Worm (Caenorhabditis elegans) whole organism, L2 larva: Measurements from ENCODE around the gene his-74.

Experiments
- F13H6.1 ChIP-seq: sonication (generic microtip); optimal IDR thresholded peaks from 2 replicates; lab custom pipeline; 2016; ENCODE audit warnings: missing genetic modification characterization, missing compliant biosample characterization
- R02D3.7 ChIP-seq: fragments of 150-350 bp; optimal IDR thresholded peaks from 2 replicates; lab custom pipeline; 2014; ENCODE audit warnings: missing biosample characterization, missing genetic modification characterization
- Y55F3AM.14 ChIP-seq: fragments of 200-800 bp; sonication (Bioruptor generic); optimal IDR thresholded peaks from 2 replicates; lab custom pipeline; 2018; ENCODE audit warnings: mild to moderate bottlenecking, missing genetic modification characterization, missing compliant biosample characterization
- aly-2 ChIP-seq: fragments of 150-350 bp; optimal IDR thresholded peaks from 2 replicates; lab custom pipeline; 2014; ENCODE audit warnings: missing biosample characterization, missing genetic modification characterization
- ama-1 ChIP-seq: fragments of 150-350 bp; optimal IDR thresholded peaks from 2 replicates; lab custom pipeline; 2018; ENCODE audit warnings: inconsistent platforms
- blmp-1 ChIP-seq: sonication (generic microtip); optimal IDR thresholded peaks from 2 replicates; lab custom pipeline; 2017; ENCODE audit warnings: missing genetic modification characterization, mild to moderate bottlenecking, missing compliant biosample characterization, antibody characterized with exemption, moderate library complexity; ENCODE audit not compliant: insufficient read depth
- ceh-16 ChIP-seq: fragments of 150-350 bp; optimal IDR thresholded peaks from 2 replicates; lab custom pipeline; 2014; ENCODE audit warnings: missing biosample characterization, missing genetic modification characterization
- ceh-82 ChIP-seq: fragments of 150-350 bp; optimal IDR thresholded peaks from 2 replicates; lab custom pipeline; 2014; ENCODE audit warnings: missing biosample characterization, missing genetic modification characterization
- crh-2 ChIP-seq: sonication (generic microtip); optimal IDR thresholded peaks from 2 replicates; lab custom pipeline; 2017; ENCODE audit warnings: missing biosample characterization, missing genetic modification characterization
- dmd-4 ChIP-seq: sonication (generic microtip); optimal IDR thresholded peaks from 2 replicates; lab custom pipeline; 2017; ENCODE audit warnings: missing biosample characterization, missing genetic modification characterization
- egl-27 ChIP-seq: sonication (generic microtip); optimal IDR thresholded peaks from 3 replicates; lab custom pipeline; 2017; ENCODE audit warnings: missing biosample characterization, missing genetic modification reagents, missing genetic modification characterization
- elt-1 ChIP-seq: fragments of 150-350 bp; optimal IDR thresholded peaks from 2 replicates; lab custom pipeline; 2014; ENCODE audit warnings: missing biosample characterization, missing genetic modification characterization
- elt-3 ChIP-seq: sonication (generic microtip); optimal IDR thresholded peaks from 2 replicates; lab custom pipeline; 2017; ENCODE audit warnings: missing biosample characterization, missing genetic modification characterization
- fos-1 ChIP-seq: fragments of 150-350 bp; optimal IDR thresholded peaks from 2 replicates; lab custom pipeline; 2014; ENCODE audit warnings: missing biosample characterization, missing genetic modification characterization
- lin-11 ChIP-seq: fragments of 150-350 bp; sonication (generic microtip); optimal IDR thresholded peaks from 2 replicates; lab custom pipeline; 2014; ENCODE audit warnings: missing biosample characterization, missing genetic modification characterization, inconsistent platforms, mixed read lengths
- lin-13 ChIP-seq: fragments of 150-350 bp; optimal IDR thresholded peaks from 2 replicates; lab custom pipeline; 2014; ENCODE audit warnings: missing biosample characterization, missing genetic modification reagents, missing genetic modification characterization
- lin-39 ChIP-seq: fragments of 150-350 bp; optimal IDR thresholded peaks from 2 replicates; lab custom pipeline; 2014; ENCODE audit warnings: missing biosample characterization, missing genetic modification reagents, missing genetic modification characterization
- lsy-2 ChIP-seq, 2 experiments: fragments of 150-350 bp in 1 of 2; sonication (generic microtip) in 1 of 2; optimal IDR thresholded peaks; 2 replicates each; lab custom pipeline; 2014 to 2017; ENCODE audit warnings: missing biosample characterization in 2 of 2, missing genetic modification characterization in 2 of 2
- mab-5 ChIP-seq: fragments of 150-350 bp; optimal IDR thresholded peaks from 2 replicates; lab custom pipeline; 2014; ENCODE audit warnings: missing biosample characterization, missing genetic modification characterization
- mbf-1 ChIP-seq: sonication (generic microtip); optimal IDR thresholded peaks from 2 replicates; lab custom pipeline; 2017; ENCODE audit warnings: missing biosample characterization, missing genetic modification characterization
- nhr-10 ChIP-seq: sonication (generic microtip); optimal IDR thresholded peaks from 2 replicates; lab custom pipeline; 2017; ENCODE audit warnings: missing biosample characterization, missing genetic modification characterization
- nhr-11 ChIP-seq: fragments of 150-350 bp; optimal IDR thresholded peaks from 2 replicates; lab custom pipeline; 2014; ENCODE audit warnings: missing biosample characterization, missing genetic modification characterization
- nhr-12 ChIP-seq: fragments of 150-350 bp; optimal IDR thresholded peaks from 2 replicates; lab custom pipeline; 2014; ENCODE audit warnings: missing biosample characterization, missing genetic modification characterization
- nhr-21 ChIP-seq: fragments of 150-350 bp; optimal IDR thresholded peaks from 2 replicates; lab custom pipeline; 2014; ENCODE audit warnings: missing biosample characterization, missing genetic modification characterization
- nhr-237 ChIP-seq: fragments of 150-350 bp; optimal IDR thresholded peaks from 2 replicates; lab custom pipeline; 2014; ENCODE audit warnings: missing biosample characterization, missing genetic modification characterization
- nhr-25 ChIP-seq: fragments of 150-350 bp; sonication (generic microtip); optimal IDR thresholded peaks from 3 replicates; lab custom pipeline; 2014; ENCODE audit warnings: missing biosample characterization, missing genetic modification characterization
- nhr-6 ChIP-seq: fragments of 150-350 bp; optimal IDR thresholded peaks from 2 replicates; lab custom pipeline; 2014; ENCODE audit warnings: missing biosample characterization, missing genetic modification characterization
- nhr-77 ChIP-seq: fragments of 150-350 bp; optimal IDR thresholded peaks from 2 replicates; lab custom pipeline; 2014; ENCODE audit warnings: missing biosample characterization, missing genetic modification characterization
- peb-1 ChIP-seq: fragments of 150-350 bp; optimal IDR thresholded peaks from 2 replicates; lab custom pipeline; 2014; ENCODE audit warnings: missing biosample characterization, missing genetic modification characterization
- sem-4 ChIP-seq: fragments of 150-350 bp; optimal IDR thresholded peaks from 2 replicates; lab custom pipeline; 2014; ENCODE audit warnings: missing biosample characterization, missing genetic modification reagents, missing genetic modification characterization
- skn-1 ChIP-seq: sonication (generic microtip); optimal IDR thresholded peaks from 2 replicates; lab custom pipeline; 2017; ENCODE audit warnings: missing biosample characterization, missing genetic modification characterization
- snpc-4 ChIP-seq: fragments of 150-350 bp; optimal IDR thresholded peaks from 2 replicates; lab custom pipeline; 2014; ENCODE audit warnings: missing biosample characterization, missing genetic modification characterization
- unc-55 ChIP-seq: fragments of 150-350 bp; sonication (generic microtip); optimal IDR thresholded peaks from 3 replicates; lab custom pipeline; 2014; ENCODE audit warnings: missing biosample characterization, missing genetic modification reagents, missing genetic modification characterization
- unc-62 ChIP-seq: fragments of 150-350 bp; optimal IDR thresholded peaks from 2 replicates; lab custom pipeline; 2014; ENCODE audit warnings: missing biosample characterization, missing genetic modification reagents, missing genetic modification characterization
- zag-1 ChIP-seq: fragments of 150-350 bp; optimal IDR thresholded peaks from 2 replicates; lab custom pipeline; 2014; ENCODE audit warnings: missing biosample characterization, missing genetic modification characterization
- ztf-1 ChIP-seq: fragments of 200-800 bp; sonication (Bioruptor generic); conservative IDR thresholded peaks from 2 replicates; pipeline ENCODE4 v1.3.6; 2022; ENCODE audit warnings: missing genetic modification characterization, missing compliant biosample characterization
- ztf-11 ChIP-seq: sonication (generic microtip); optimal IDR thresholded peaks from 2 replicates; lab custom pipeline; 2017; ENCODE audit warnings: missing biosample characterization, missing genetic modification characterization
- ztf-4 ChIP-seq: fragments of 150-350 bp; optimal IDR thresholded peaks from 2 replicates; lab custom pipeline; 2014; ENCODE audit warnings: missing biosample characterization, missing genetic modification characterization

his-74 gene

DNA sequence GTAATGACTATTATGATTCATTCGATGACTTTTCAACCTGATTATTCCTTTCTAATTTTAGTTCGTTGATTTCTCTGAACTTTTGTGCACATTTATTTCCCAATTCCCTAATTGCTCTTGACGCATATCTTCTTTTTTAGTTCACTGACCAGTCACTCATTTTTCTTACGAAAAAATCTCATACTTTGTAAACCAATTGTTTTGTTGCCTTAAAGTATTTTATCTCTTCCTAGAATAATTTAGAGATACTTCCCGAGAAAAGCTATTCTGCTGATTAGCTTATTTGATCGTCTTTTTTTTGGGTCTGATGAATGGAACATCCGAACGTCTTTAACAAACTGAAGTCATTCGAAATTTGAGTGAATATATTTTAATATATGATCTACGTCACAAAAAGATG, 19.2 kb upstream of the his-74 start:
- no peak for TF ChIP-seq ztf-11 (tag; lab: Kevin White, UChicago)
- no peak for TF ChIP-seq lsy-2 (tag; optimal IDR thresholded peaks at IDR 0.05; lab: Kevin White, UChicago)
- no peak for TF ChIP-seq elt-1 (tag; lab: Kevin White, UChicago)
- no peak for TF ChIP-seq dmd-4 (tag; lab: Kevin White, UChicago)
- TF ChIP-seq sem-4 (tag; lab: Kevin White, UChicago): no peak
- TF ChIP-seq aly-2 (tag; lab: Kevin White, UChicago): no peak
- no peak for TF ChIP-seq ztf-4
- TF ChIP-seq zag-1 (tag; lab: Kevin White, UChicago): no peak
- TF ChIP-seq nhr-6: no peak
- TF ChIP-seq lin-11 (tag; lab: Kevin White, UChicago): no peak
- TF ChIP-seq F13H6.1: no peak
- no peak for TF ChIP-seq ama-1 (lab: Kevin White, UChicago)
- TF ChIP-seq nhr-10: no peak
- TF ChIP-seq elt-3 (tag; lab: Kevin White, UChicago): no peak
- TF ChIP-seq lin-13 (GFP tag; lab: Kevin White, UChicago): no peak
- no peak for TF ChIP-seq crh-2
- TF ChIP-seq blmp-1 (tag; lab: Kevin White, UChicago): no peak

DNA sequence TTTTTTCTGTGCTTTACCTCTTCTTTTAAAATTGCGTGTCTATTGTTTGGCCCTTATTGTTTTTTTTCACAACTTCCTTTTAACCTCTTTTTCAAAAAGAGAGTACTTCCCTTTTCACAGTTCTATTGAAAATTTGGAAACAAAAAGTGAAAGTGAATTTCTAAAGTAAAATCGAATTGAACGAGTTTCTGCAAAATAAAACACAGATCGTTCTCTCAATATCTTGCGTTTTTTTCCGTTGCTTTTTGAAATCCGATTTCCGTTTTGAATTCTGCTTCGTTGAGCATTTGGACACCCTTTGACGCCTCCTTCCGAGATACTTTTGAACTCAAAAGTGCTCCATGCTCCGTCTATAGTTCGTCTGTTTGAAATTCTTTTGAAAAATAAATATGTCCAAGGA, 16.2 kb upstream of the his-74 start:
- no peak for TF ChIP-seq nhr-25 (tag; lab: Kevin White, UChicago)
- no peak for TF ChIP-seq lin-13 (GFP tag; lab: Kevin White, UChicago)
- no peak for TF ChIP-seq elt-1 (tag; lab: Kevin White, UChicago)
- TF ChIP-seq skn-1 (tag; lab: Kevin White, UChicago): no peak
- TF ChIP-seq ceh-82 (tag; lab: Kevin White, UChicago): no peak
- no peak for TF ChIP-seq unc-55 (GFP tag; lab: Kevin White, UChicago)
- no peak for TF ChIP-seq nhr-21 (tag; lab: Kevin White, UChicago)
- no peak for TF ChIP-seq R02D3.7 (tag; lab: Kevin White, UChicago)
- no peak for TF ChIP-seq ztf-11 (tag; lab: Kevin White, UChicago)
- TF ChIP-seq nhr-11 (tag; lab: Kevin White, UChicago): no peak

DNA sequence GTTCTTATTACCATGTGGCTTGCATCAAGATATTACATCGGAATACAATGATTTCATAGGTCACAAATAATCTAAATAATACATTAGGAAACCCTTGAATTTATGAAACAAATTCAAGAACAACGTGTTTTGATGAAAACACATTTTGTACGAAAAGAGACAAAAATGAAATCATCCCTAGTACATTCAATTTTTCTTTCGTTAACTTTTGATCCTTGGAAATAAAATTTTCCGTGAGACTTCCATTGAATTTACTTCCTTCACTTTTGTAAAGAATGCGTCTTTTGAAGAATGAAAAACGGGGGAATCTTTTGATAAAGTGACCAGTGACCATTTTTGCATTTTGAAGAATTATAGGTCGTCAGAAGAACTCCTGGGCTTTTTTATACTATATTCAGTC, 13.6 kb upstream of the his-74 start:
- TF ChIP-seq peb-1 (tag; lab: Kevin White, UChicago): no peak
- no peak for TF ChIP-seq lsy-2 (tag; optimal IDR thresholded peaks at IDR 0.05; lab: Kevin White, UChicago)
- no peak for TF ChIP-seq unc-55 (GFP tag; lab: Kevin White, UChicago)
- no peak for TF ChIP-seq elt-3 (tag; lab: Kevin White, UChicago)
- no peak for TF ChIP-seq mab-5 (tag; lab: Kevin White, UChicago)
- no peak for TF ChIP-seq snpc-4
- no peak for TF ChIP-seq ceh-82 (tag; lab: Kevin White, UChicago)
- no peak for TF ChIP-seq nhr-12 (tag; lab: Kevin White, UChicago)
- TF ChIP-seq egl-27 (tag; lab: Kevin White, UChicago): no peak
- TF ChIP-seq nhr-10: no peak
- no peak for TF ChIP-seq mbf-1 (tag; lab: Kevin White, UChicago)
- no peak for TF ChIP-seq ama-1 (lab: Kevin White, UChicago)
- no peak for TF ChIP-seq fos-1 (tag; lab: Kevin White, UChicago)
- TF ChIP-seq unc-62: no peak
- no peak for TF ChIP-seq nhr-77
- TF ChIP-seq ceh-16 (tag; lab: Kevin White, UChicago): no peak
- no peak for TF ChIP-seq zag-1 (tag; lab: Kevin White, UChicago)
- no peak for TF ChIP-seq Y55F3AM.14 (GFP tag; lab: Kevin White, UChicago)
- TF ChIP-seq, all 48 proteins: peak for 0

DNA sequence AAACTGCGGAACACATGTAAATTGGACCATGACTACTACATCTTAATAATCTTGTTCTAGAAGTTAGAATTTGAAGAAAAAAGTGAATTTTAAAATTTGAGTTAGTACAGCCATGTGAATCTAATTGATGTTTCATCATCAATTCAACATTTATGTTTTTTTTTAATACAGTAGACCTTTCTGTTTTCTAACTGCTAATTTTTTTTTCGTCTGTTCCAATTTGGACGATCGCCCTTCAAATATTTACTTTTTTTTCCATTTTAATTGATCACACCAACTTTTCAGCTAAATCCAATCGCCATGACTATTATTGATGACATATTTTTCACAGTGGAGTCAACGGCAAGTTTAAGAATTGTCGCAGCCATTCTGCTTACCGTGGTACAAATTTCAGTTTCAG, 10.5 kb upstream of the his-74 start, which contains the start of gene srx-116:
Gene srx-116 (plus strand): TSS at position 301 of the 400 bp plus-strand sequence.
- TF ChIP-seq lin-39 (no peak), F13H6.1 (no peak), zag-1 (tag; lab: Kevin White, UChicago) (no peak), R02D3.7 (tag; lab: Kevin White, UChicago) (no peak), nhr-11 (tag; lab: Kevin White, UChicago) (no peak), nhr-237 (no peak), sem-4 (tag; lab: Kevin White, UChicago) (no peak), elt-3 (tag; lab: Kevin White, UChicago) (no peak), ztf-1 (no peak), nhr-10 (no peak), aly-2 (tag; lab: Kevin White, UChicago) (no peak)
- TF ChIP-seq, all 48 proteins: peak for 0
